Worm (Caenorhabditis elegans) whole organism, young adult: Measurements from ENCODE around the gene pmk-2.

Experiments
- B0035.1 ChIP-seq: sonication (generic microtip); optimal IDR thresholded peaks from 2 replicates; lab custom pipeline; 2016; ENCODE audit warnings: missing genetic modification characterization, mild to moderate bottlenecking, missing compliant biosample characterization, missing genotype, missing genetic modification reagents
- B0261.1 ChIP-seq: sonication (generic microtip); optimal IDR thresholded peaks from 2 replicates; lab custom pipeline; 2016; ENCODE audit warnings: mild to moderate bottlenecking, missing genetic modification characterization, moderate library complexity, missing compliant biosample characterization
- C17E4.6 ChIP-seq: fragments of 200-800 bp; sonication (Bioruptor generic); IDR thresholded peaks from 2 replicates; pipeline ENCODE4 v1.3.6; 2022; ENCODE audit warnings: missing genetic modification reagents, missing genetic modification characterization, missing compliant biosample characterization
- F23B12.7 ChIP-seq: sonication (generic microtip); optimal IDR thresholded peaks from 2 replicates; lab custom pipeline; 2017; ENCODE audit warnings: missing genetic modification characterization, mild to moderate bottlenecking, missing compliant biosample characterization, antibody characterized with exemption, moderate library complexity; ENCODE audit not compliant: insufficient read depth
- F52B5.7 ChIP-seq: sonication (generic microtip); optimal IDR thresholded peaks from 2 replicates; lab custom pipeline; 2016; ENCODE audit warnings: mild to moderate bottlenecking, missing genetic modification characterization, missing compliant biosample characterization
- Y53G8AR.9 ChIP-seq: fragments of 200-800 bp; sonication (Bioruptor generic); conservative IDR thresholded peaks from 2 replicates; pipeline ENCODE4 v1.3.6; 2022; ENCODE audit warnings: missing genetic modification reagents, missing genetic modification characterization, missing compliant biosample characterization
- Y67H2A.10 ChIP-seq: fragments of 200-800 bp; sonication (Bioruptor generic); conservative IDR thresholded peaks from 2 replicates; pipeline ENCODE4 v1.3.6; 2022; ENCODE audit warnings: missing genetic modification reagents, missing genetic modification characterization, missing compliant biosample characterization
- Y79H2A.3 ChIP-seq: fragments of 200-800 bp; sonication (Bioruptor generic); conservative IDR thresholded peaks from 2 replicates; pipeline ENCODE4 v1.3.6; 2022; ENCODE audit warnings: missing genetic modification reagents, missing genetic modification characterization, missing compliant biosample characterization
- akir-1 ChIP-seq: fragments of 200-800 bp; sonication (Bioruptor generic); optimal IDR thresholded peaks from 2 replicates; lab custom pipeline; 2018; ENCODE audit warnings: mild to moderate bottlenecking, missing genetic modification characterization, moderate library complexity, missing compliant biosample characterization
- aptf-3 ChIP-seq: fragments of 200-800 bp; sonication (Bioruptor generic); IDR thresholded peaks from 2 replicates; pipeline ENCODE4 v1.3.6; 2022; ENCODE audit warnings: missing genetic modification characterization, missing compliant biosample characterization
- attf-6 ChIP-seq: fragments of 200-800 bp; sonication (Bioruptor generic); IDR thresholded peaks from 2 replicates; pipeline ENCODE4 v1.3.6; 2022; ENCODE audit warnings: missing genetic modification reagents, missing genetic modification characterization, missing compliant biosample characterization
- ccch-3 ChIP-seq: fragments of 200-800 bp; sonication (Bioruptor generic); optimal IDR thresholded peaks from 2 replicates; lab custom pipeline; 2018; ENCODE audit warnings: mild to moderate bottlenecking, missing genetic modification characterization, missing compliant biosample characterization
- cebp-2 ChIP-seq: fragments of 200-800 bp; sonication (Bioruptor generic); IDR thresholded peaks from 2 replicates; pipeline ENCODE4 v1.3.6; 2022; ENCODE audit warnings: missing genetic modification characterization, missing compliant biosample characterization
- ceh-58 ChIP-seq: fragments of 200-800 bp; sonication (Bioruptor generic); IDR thresholded peaks from 2 replicates; pipeline ENCODE4 v1.3.6; 2022; ENCODE audit warnings: missing genetic modification characterization, missing compliant biosample characterization
- dox-1 ChIP-seq: fragments of 200-800 bp; sonication (Bioruptor generic); IDR thresholded peaks from 2 replicates; pipeline ENCODE4 v1.3.6; 2022; ENCODE audit warnings: missing genetic modification reagents, missing genetic modification characterization, missing compliant biosample characterization
- efl-1 ChIP-seq: fragments of 150-350 bp; optimal IDR thresholded peaks from 2 replicates; lab custom pipeline; 2014; ENCODE audit warnings: missing biosample characterization, missing genetic modification reagents, missing genetic modification characterization
- egl-18 ChIP-seq: fragments of 200-800 bp; sonication (Bioruptor generic); IDR thresholded peaks from 2 replicates; pipeline ENCODE4 v1.3.6; 2022; ENCODE audit warnings: missing genetic modification reagents, missing genetic modification characterization, missing compliant biosample characterization
- egrh-3 ChIP-seq: fragments of 200-800 bp; sonication (Bioruptor generic); IDR thresholded peaks from 2 replicates; pipeline ENCODE4 v1.3.6; 2022; ENCODE audit warnings: missing genetic modification reagents, missing genetic modification characterization, missing compliant biosample characterization
- fkh-3 ChIP-seq: sonication (generic microtip); optimal IDR thresholded peaks from 2 replicates; lab custom pipeline; 2016; ENCODE audit warnings: mild to moderate bottlenecking, missing genetic modification characterization, missing compliant biosample characterization
- hrde-1 ChIP-seq: sonication (generic microtip); optimal IDR thresholded peaks from 2 replicates; lab custom pipeline; 2016; ENCODE audit warnings: missing genetic modification characterization, mild to moderate bottlenecking, missing compliant biosample characterization, moderate library complexity, missing genotype, missing genetic modification reagents, borderline replicate concordance
- let-526 ChIP-seq: fragments of 200-800 bp; sonication (Bioruptor generic); IDR thresholded peaks from 2 replicates; pipeline ENCODE4 v1.3.6; 2022; ENCODE audit warnings: missing genetic modification reagents, missing genetic modification characterization, missing compliant biosample characterization
- lin-40 ChIP-seq: sonication (generic microtip); optimal IDR thresholded peaks from 2 replicates; lab custom pipeline; 2016; ENCODE audit warnings: missing genetic modification characterization, mild to moderate bottlenecking, missing compliant biosample characterization, missing genotype, missing genetic modification reagents
- madf-6 ChIP-seq: fragments of 200-800 bp; sonication (Bioruptor generic); IDR thresholded peaks from 2 replicates; pipeline ENCODE4 v1.3.6; 2022; ENCODE audit warnings: missing genetic modification reagents, missing genetic modification characterization, missing compliant biosample characterization
- madf-8 ChIP-seq: fragments of 200-800 bp; sonication (Bioruptor generic); conservative IDR thresholded peaks from 2 replicates; pipeline ENCODE4 v1.3.6; 2022; ENCODE audit warnings: missing genetic modification reagents, missing genetic modification characterization, missing compliant biosample characterization
- nfya-2 ChIP-seq: fragments of 200-800 bp; sonication (Bioruptor generic); IDR thresholded peaks from 2 replicates; pipeline ENCODE4 v1.3.6; 2022; ENCODE audit warnings: missing genetic modification reagents, missing genetic modification characterization, missing compliant biosample characterization
- nhr-179 ChIP-seq: sonication (generic microtip); optimal IDR thresholded peaks from 2 replicates; lab custom pipeline; 2016; ENCODE audit warnings: mild to moderate bottlenecking, missing genetic modification characterization, missing compliant biosample characterization
- nhr-27 ChIP-seq: fragments of 200-800 bp; sonication (Bioruptor generic); optimal IDR thresholded peaks from 2 replicates; lab custom pipeline; 2018; ENCODE audit warnings: mild to moderate bottlenecking, missing genetic modification characterization, moderate library complexity, missing compliant biosample characterization
- nhr-80 ChIP-seq: sonication (generic microtip); optimal IDR thresholded peaks from 2 replicates; lab custom pipeline; 2016; ENCODE audit warnings: missing genetic modification characterization, missing compliant biosample characterization
- rcor-1 ChIP-seq: fragments of 200-800 bp; sonication (Bioruptor generic); IDR thresholded peaks from 2 replicates; pipeline ENCODE4 v1.3.6; 2022; ENCODE audit warnings: missing genetic modification reagents, missing genetic modification characterization, missing compliant biosample characterization
- rpc-1 ChIP-seq, 2 experiments: fragments of 150-350 bp in 1 of 2; sonication (generic microtip) in 1 of 2; optimal IDR thresholded peaks; 2 replicates each; lab custom pipeline; 2014 to 2018; ENCODE audit warnings: missing biosample characterization in 1 of 2, missing genetic modification characterization in 1 of 2, missing genetic modification reagents in 1 of 2, missing genotype in 1 of 2
- snpc-4 ChIP-seq, 5 experiments: fragments of 150-350 bp in 1 of 5; sonication (generic microtip) in 4 of 5; optimal IDR thresholded peaks; 2 replicates each; lab custom pipeline; 2014 to 2018; ENCODE audit warnings: missing genetic modification characterization in 5 of 5, missing biosample characterization in 3 of 5, antibody characterized with exemption in 2 of 5, mild to moderate bottlenecking in 2 of 5, missing compliant biosample characterization in 2 of 5, missing genotype in 2 of 5, moderate library complexity in 2 of 5, missing genetic modification reagents in 1 of 5
- tlf-1 ChIP-seq: fragments of 200-800 bp; sonication (Bioruptor generic); optimal IDR thresholded peaks from 2 replicates; lab custom pipeline; 2018; ENCODE audit warnings: mild to moderate bottlenecking, missing genetic modification characterization, missing compliant biosample characterization
- xnd-1 ChIP-seq: sonication (generic microtip); optimal IDR thresholded peaks from 2 replicates; lab custom pipeline; 2016; ENCODE audit warnings: missing genotype, missing genetic modification reagents, missing genetic modification characterization, missing compliant biosample characterization
- zfh-2 ChIP-seq: fragments of 200-800 bp; sonication (Bioruptor generic); conservative IDR thresholded peaks from 2 replicates; pipeline ENCODE4 v1.3.6; 2022; ENCODE audit warnings: missing genetic modification reagents, missing genetic modification characterization, missing compliant biosample characterization

pmk-2 gene

ce11 chrIV:8163687-8164086 is 20.4 kb downstream of the pmk-2 start, which contains the start of gene clec-51:
Gene clec-51 (minus strand): TSS chrIV:8163800.
- TF ChIP-seq zfh-2 (GFP tag; lab: Robert Waterston, UW) = no peak
- TF ChIP-seq nhr-80 (tag; lab: Kevin White, UChicago) = peak; percentile 69

ce11 chrIV:8164515-8164914 is 21.2 kb downstream of the pmk-2 start:
- TF ChIP-seq nhr-27 (tag; lab: Kevin White, UChicago) = no peak
- no peak for TF ChIP-seq B0261.1 (tag; lab: Kevin White, UChicago)
- no peak for TF ChIP-seq dox-1 (GFP tag; lab: Robert Waterston, UW)
- no peak for TF ChIP-seq nhr-179 (tag; lab: Kevin White, UChicago)
- no peak for TF ChIP-seq tlf-1 (GFP tag; lab: Kevin White, UChicago)
- no peak for TF ChIP-seq Y67H2A.10 (GFP tag; lab: Robert Waterston, UW)
- no peak for TF ChIP-seq madf-6
- TF ChIP-seq aptf-3 (GFP tag; lab: Robert Waterston, UW) = no peak
- TF ChIP-seq fkh-3 (tag; lab: Kevin White, UChicago) = no peak
- TF ChIP-seq let-526 (GFP tag; lab: Robert Waterston, UW) = no peak
- TF ChIP-seq cebp-2 (GFP tag; lab: Robert Waterston, UW) = no peak
- TF ChIP-seq snpc-4 (GFP tag; optimal IDR thresholded peaks at IDR 0.05; lab: Kevin White, UChicago) = no peak
- TF ChIP-seq snpc-4 (tag; optimal IDR thresholded peaks at IDR 0.05; lab: Kevin White, UChicago) = no peak
- no peak for TF ChIP-seq hrde-1 (tag; lab: Kevin White, UChicago)
- TF ChIP-seq rpc-1 (optimal IDR thresholded peaks at IDR 0.05; lab: Kevin White, UChicago) = no peak
- TF ChIP-seq rpc-1 (tag; optimal IDR thresholded peaks at IDR 0.05; lab: Kevin White, UChicago) = no peak
- TF ChIP-seq akir-1 (GFP tag; lab: Kevin White, UChicago) = no peak

ce11 chrIV:8165950-8166349 is 22.6 kb downstream of the pmk-2 start, which contains the start of gene B0218.7:
Gene B0218.7 (minus strand): TSS chrIV:8166050.
- TF ChIP-seq ccch-3 (GFP tag; lab: Kevin White, UChicago) (no peak), Y79H2A.3 (GFP tag; lab: Robert Waterston, UW) (no peak), F23B12.7 (tag; lab: Kevin White, UChicago) (no peak), C17E4.6 (GFP tag; lab: Robert Waterston, UW) (no peak), egrh-3 (GFP tag; lab: Robert Waterston, UW) (no peak), xnd-1 (tag; lab: Kevin White, UChicago) (no peak), Y53G8AR.9 (no peak), nfya-2 (GFP tag; lab: Robert Waterston, UW) (no peak), nhr-80 (tag; lab: Kevin White, UChicago) (no peak), lin-40 (tag; lab: Kevin White, UChicago) (no peak), rcor-1 (GFP tag; lab: Robert Waterston, UW) (no peak), B0035.1 (tag; lab: Kevin White, UChicago) (no peak), ceh-58 (GFP tag; lab: Robert Waterston, UW) (no peak), attf-6 (GFP tag; lab: Robert Waterston, UW) (no peak), madf-8 (no peak), F52B5.7 (tag; lab: Kevin White, UChicago) (no peak), egl-18 (no peak), efl-1 (GFP tag; lab: Kevin White, UChicago) (no peak)
- TF ChIP-seq, all 124 proteins: peak for 0
